Worm (Caenorhabditis elegans): ENCODE measurements around the gene slc-17.9.

Gene slc-17.9

DNA sequence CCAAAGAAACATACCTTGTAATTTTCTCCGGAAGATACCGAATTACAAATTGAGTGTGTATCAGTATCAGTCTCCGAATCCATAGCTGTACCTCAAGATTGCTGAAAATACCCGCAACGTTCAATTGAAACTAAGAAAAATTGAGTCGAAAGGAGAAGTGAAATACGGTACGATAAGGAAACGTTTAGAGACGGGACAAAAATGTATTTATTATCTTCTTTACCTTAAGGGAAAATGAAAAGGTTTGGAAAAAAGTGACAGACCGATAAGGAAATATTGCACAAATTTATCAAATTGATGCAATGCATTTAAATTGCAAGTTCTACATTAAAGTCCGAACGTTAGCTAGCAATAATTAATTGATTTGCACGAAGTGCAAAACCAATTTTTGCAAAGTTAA, 24.4 kb upstream of the slc-17.9 start, which contains the start of gene F36G3.1:
Gene F36G3.1 (minus strand): TSS at position 101 of the 400 bp plus-strand sequence.
- TF ChIP-seq egl-27 (tag; optimal IDR thresholded peaks at IDR 0.05) (no peak), nhr-237 (tag; optimal IDR thresholded peaks at IDR 0.05) (no peak), F13H6.1 (tag; optimal IDR thresholded peaks at IDR 0.05) (no peak), unc-39 (tag; optimal IDR thresholded peaks at IDR 0.05) (no peak), unc-55 (GFP tag; optimal IDR thresholded peaks at IDR 0.05) (no peak), sma-9 (GFP tag; optimal IDR thresholded peaks at IDR 0.05) (no peak), sma-9 (tag; optimal IDR thresholded peaks at IDR 0.05) (no peak), dmd-4 (tag; optimal IDR thresholded peaks at IDR 0.05) (no peak), sma-3 (GFP tag; optimal IDR thresholded peaks at IDR 0.05) (no peak), lin-11 (tag; optimal IDR thresholded peaks at IDR 0.05) (no peak), lin-39 (tag; optimal IDR thresholded peaks at IDR 0.05) (no peak), nhr-21 (tag; optimal IDR thresholded peaks at IDR 0.05) (no peak), lsy-2 (tag; optimal IDR thresholded peaks at IDR 0.05) (no peak), unc-62 (GFP tag; optimal IDR thresholded peaks at IDR 0.05) (no peak), skn-1 (tag; optimal IDR thresholded peaks at IDR 0.05) (no peak), nhr-129 (tag; optimal IDR thresholded peaks at IDR 0.05) (no peak), nhr-10 (tag; optimal IDR thresholded peaks at IDR 0.05) (no peak), ztf-1 (GFP tag; conservative IDR thresholded peaks at IDR 0.05) (no peak), nhr-23 (tag; optimal IDR thresholded peaks at IDR 0.05) (no peak), C34F6.9 (tag; optimal IDR thresholded peaks at IDR 0.05) (no peak), mbf-1 (tag; optimal IDR thresholded peaks at IDR 0.05) (no peak)

DNA sequence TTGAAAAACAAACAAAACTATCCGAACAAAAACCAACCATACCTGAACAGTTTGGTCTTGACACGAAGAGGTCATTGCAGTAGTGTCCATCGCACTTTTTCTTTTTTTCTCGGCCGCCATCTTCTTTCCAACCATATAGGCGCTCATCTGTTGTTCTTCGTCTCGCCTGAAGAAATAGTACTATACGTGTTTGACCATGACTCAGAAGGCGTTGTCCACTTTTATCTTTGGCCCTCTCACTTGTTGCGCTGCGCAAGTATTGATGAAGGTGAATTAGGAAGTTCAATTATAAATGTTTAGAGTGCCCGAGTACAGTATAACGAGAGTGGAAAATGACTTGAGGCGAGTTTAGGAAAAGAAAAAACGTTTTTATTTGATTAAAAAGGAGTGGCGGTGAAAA, 21.1 kb upstream of the slc-17.9 start:
- TF ChIP-seq nhr-129 (tag; optimal IDR thresholded peaks at IDR 0.05): no peak
- TF ChIP-seq ztf-1 (GFP tag; conservative IDR thresholded peaks at IDR 0.05): no peak
- TF ChIP-seq dmd-4 (tag; optimal IDR thresholded peaks at IDR 0.05): no peak
- no peak for TF ChIP-seq ZK546.5 (tag; optimal IDR thresholded peaks at IDR 0.05)
- TF ChIP-seq nhr-77 (tag; optimal IDR thresholded peaks at IDR 0.05): no peak
- TF ChIP-seq F13H6.1 (tag; optimal IDR thresholded peaks at IDR 0.05): no peak
- no peak for TF ChIP-seq nhr-237 (tag; optimal IDR thresholded peaks at IDR 0.05)
- TF ChIP-seq gmeb-1 (tag; optimal IDR thresholded peaks at IDR 0.05): no peak
- TF ChIP-seq mab-5 (tag; optimal IDR thresholded peaks at IDR 0.05): no peak
- no peak for TF ChIP-seq Y55F3AM.14 (GFP tag; optimal IDR thresholded peaks at IDR 0.05)
- TF ChIP-seq lsy-2 (tag; optimal IDR thresholded peaks at IDR 0.05): no peak
- peak; percentile 9 for TF ChIP-seq sem-4 (tag; optimal IDR thresholded peaks at IDR 0.05)
- TF ChIP-seq mbf-1 (tag; optimal IDR thresholded peaks at IDR 0.05): no peak
- TF ChIP-seq zag-1 (tag; optimal IDR thresholded peaks at IDR 0.05): no peak
- no peak for TF ChIP-seq ceh-82 (tag; optimal IDR thresholded peaks at IDR 0.05)
- no peak for TF ChIP-seq C34F6.9 (tag; optimal IDR thresholded peaks at IDR 0.05)
- TF ChIP-seq unc-39 (tag; optimal IDR thresholded peaks at IDR 0.05): no peak
- peak; percentile 11 for TF ChIP-seq sma-9 (GFP tag; optimal IDR thresholded peaks at IDR 0.05)
- TF ChIP-seq sma-9 (tag; optimal IDR thresholded peaks at IDR 0.05): no peak
- TF ChIP-seq skn-1 (tag; optimal IDR thresholded peaks at IDR 0.05): no peak
- peak; percentile 4 for TF ChIP-seq sma-3 (GFP tag; optimal IDR thresholded peaks at IDR 0.05)
- no peak for TF ChIP-seq ztf-4 (tag; optimal IDR thresholded peaks at IDR 0.05)
- no peak for TF ChIP-seq ceh-16 (tag; optimal IDR thresholded peaks at IDR 0.05)
- no peak for TF ChIP-seq lin-11 (tag; optimal IDR thresholded peaks at IDR 0.05)
- no peak for TF ChIP-seq crh-2 (tag; optimal IDR thresholded peaks at IDR 0.05)
- no peak for TF ChIP-seq alr-1 (tag; optimal IDR thresholded peaks at IDR 0.05)
- no peak for TF ChIP-seq unc-55 (GFP tag; optimal IDR thresholded peaks at IDR 0.05)
- TF ChIP-seq nhr-12 (tag; optimal IDR thresholded peaks at IDR 0.05): no peak
- no peak for TF ChIP-seq lin-39 (tag; optimal IDR thresholded peaks at IDR 0.05)
- TF ChIP-seq nhr-23 (tag; optimal IDR thresholded peaks at IDR 0.05): no peak
- TF ChIP-seq nhr-6 (tag; optimal IDR thresholded peaks at IDR 0.05): no peak
- no peak for TF ChIP-seq peb-1 (tag; optimal IDR thresholded peaks at IDR 0.05)
- no peak for TF ChIP-seq aly-2 (tag; optimal IDR thresholded peaks at IDR 0.05)
- TF ChIP-seq snpc-4 (tag; optimal IDR thresholded peaks at IDR 0.05): no peak
- no peak for TF ChIP-seq egl-27 (tag; optimal IDR thresholded peaks at IDR 0.05)
- TF ChIP-seq lin-13 (GFP tag; optimal IDR thresholded peaks at IDR 0.05): no peak
- TF ChIP-seq ama-1 (optimal IDR thresholded peaks at IDR 0.05): no peak
- no peak for TF ChIP-seq ztf-11 (tag; optimal IDR thresholded peaks at IDR 0.05)
- no peak for TF ChIP-seq nhr-10 (tag; optimal IDR thresholded peaks at IDR 0.05)
- TF ChIP-seq fos-1 (tag; optimal IDR thresholded peaks at IDR 0.05): peak; percentile 72
- TF ChIP-seq elt-3 (tag; optimal IDR thresholded peaks at IDR 0.05): no peak
- TF ChIP-seq nhr-11 (tag; optimal IDR thresholded peaks at IDR 0.05): no peak
- no peak for TF ChIP-seq mdl-1 (tag; optimal IDR thresholded peaks at IDR 0.05)
- TF ChIP-seq nhr-21 (tag; optimal IDR thresholded peaks at IDR 0.05): no peak
- TF ChIP-seq blmp-1 (tag; optimal IDR thresholded peaks at IDR 0.05; ENCODE audit: insufficient read depth): peak; percentile 22
